Worm (Caenorhabditis elegans) whole organism, L1 larva: ENCODE data around the gene nlp-5.

Source experiments
- C16A3.4 ChIP-seq: fragments of 150-350 bp; optimal IDR thresholded peaks from 2 replicates; lab custom pipeline; 2014; ENCODE audit warnings: missing biosample characterization, missing genetic modification characterization
- aha-1 ChIP-seq: fragments of 150-350 bp; optimal IDR thresholded peaks from 2 replicates; lab custom pipeline; 2014; ENCODE audit warnings: missing biosample characterization, missing genetic modification characterization
- alr-1 ChIP-seq: fragments of 200-800 bp; sonication (Bioruptor generic); optimal IDR thresholded peaks from 2 replicates; lab custom pipeline; 2018; ENCODE audit warnings: borderline replicate concordance, mild to moderate bottlenecking, missing genetic modification characterization, missing compliant biosample characterization
- ama-1 ChIP-seq: fragments of 150-350 bp; optimal IDR thresholded peaks from 2 replicates; lab custom pipeline; 2014
- blmp-1 ChIP-seq: fragments of 150-350 bp; optimal IDR thresholded peaks from 2 replicates; lab custom pipeline; 2014; ENCODE audit warnings: missing biosample characterization, missing genetic modification characterization
- ceh-63 ChIP-seq: fragments of 200-800 bp; sonication (Bioruptor generic); optimal IDR thresholded peaks from 2 replicates; lab custom pipeline; 2018; ENCODE audit warnings: mild to moderate bottlenecking, missing genetic modification characterization, missing compliant biosample characterization
- ceh-88 ChIP-seq: fragments of 200-800 bp; sonication (Bioruptor generic); IDR thresholded peaks from 2 replicates; pipeline ENCODE4 v1.3.6; 2022; ENCODE audit warnings: missing genetic modification characterization, missing compliant biosample characterization
- egl-27 ChIP-seq, 2 experiments: fragments of 150-350 bp in 1 of 2; sonication (generic microtip); optimal IDR thresholded peaks; 3 replicates each; lab custom pipeline; 2017 to 2018; ENCODE audit warnings: missing biosample characterization in 2 of 2, missing genetic modification characterization in 2 of 2, missing genetic modification reagents in 2 of 2
- elt-2 ChIP-seq: sonication (generic microtip); optimal IDR thresholded peaks from 2 replicates; lab custom pipeline; 2016; ENCODE audit warnings: missing genetic modification characterization, mild to moderate bottlenecking, inconsistent platforms, missing compliant biosample characterization, missing genetic modification reagents
- fkh-10 ChIP-seq: sonication (generic microtip); optimal IDR thresholded peaks from 2 replicates; lab custom pipeline; 2017; ENCODE audit warnings: missing biosample characterization, missing genetic modification reagents, missing genetic modification characterization
- grh-1 ChIP-seq: fragments of 200-800 bp; sonication (Bioruptor generic); IDR thresholded peaks from 2 replicates; pipeline ENCODE4 v1.3.6; 2022; ENCODE audit warnings: missing genetic modification reagents, missing genetic modification characterization, missing compliant biosample characterization
- jun-1 ChIP-seq: fragments of 150-350 bp; optimal IDR thresholded peaks from 2 replicates; lab custom pipeline; 2014; ENCODE audit warnings: missing biosample characterization, missing genetic modification reagents, missing genetic modification characterization
- lin-14 ChIP-seq: fragments of 200-800 bp; sonication (Bioruptor generic); optimal IDR thresholded peaks from 2 replicates; lab custom pipeline; 2018; ENCODE audit warnings: mild to moderate bottlenecking, missing genetic modification characterization, moderate library complexity, missing compliant biosample characterization
- lin-35 ChIP-seq, 2 experiments: fragments of 150-350 bp; optimal IDR thresholded peaks; 2 replicates each; lab custom pipeline; 2014; ENCODE audit warnings: missing biosample characterization in 2 of 2, missing genetic modification characterization in 2 of 2, missing genetic modification reagents in 2 of 2
- lsy-2 ChIP-seq, 2 experiments: fragments of 150-350 bp; optimal IDR thresholded peaks; 2 replicates each; lab custom pipeline; 2014; ENCODE audit warnings: missing biosample characterization in 2 of 2, missing genetic modification characterization in 2 of 2
- mab-9 ChIP-seq: fragments of 200-800 bp; sonication (Bioruptor generic); IDR thresholded peaks from 2 replicates; pipeline ENCODE4 v1.3.6; 2022; ENCODE audit warnings: missing genetic modification reagents, missing genetic modification characterization, missing compliant biosample characterization
- mef-2 ChIP-seq: fragments of 150-350 bp; optimal IDR thresholded peaks from 2 replicates; lab custom pipeline; 2014; ENCODE audit warnings: missing biosample characterization, missing genetic modification characterization
- nhr-19 ChIP-seq: fragments of 200-800 bp; sonication (Bioruptor generic); conservative IDR thresholded peaks from 2 replicates; pipeline ENCODE4 v1.3.6; 2022; ENCODE audit warnings: missing genetic modification characterization, missing compliant biosample characterization
- nhr-20 ChIP-seq: sonication (generic microtip); optimal IDR thresholded peaks from 2 replicates; lab custom pipeline; 2016; ENCODE audit warnings: mild to moderate bottlenecking, missing genetic modification characterization, missing compliant biosample characterization
- nhr-237 ChIP-seq: fragments of 150-350 bp; optimal IDR thresholded peaks from 2 replicates; lab custom pipeline; 2014; ENCODE audit warnings: missing biosample characterization, missing genetic modification characterization
- nhr-47 ChIP-seq: sonication (generic microtip); optimal IDR thresholded peaks from 2 replicates; lab custom pipeline; 2016; ENCODE audit warnings: mild to moderate bottlenecking, missing genetic modification characterization, moderate library complexity, missing compliant biosample characterization
- nhr-71 ChIP-seq: sonication (generic microtip); optimal IDR thresholded peaks from 2 replicates; lab custom pipeline; 2016; ENCODE audit warnings: mild to moderate bottlenecking, missing genetic modification characterization, moderate library complexity, missing compliant biosample characterization
- nhr-77 ChIP-seq: fragments of 150-350 bp; optimal IDR thresholded peaks from 2 replicates; lab custom pipeline; 2014; ENCODE audit warnings: missing biosample characterization, missing genetic modification characterization
- nhr-84 ChIP-seq: sonication (generic microtip); optimal IDR thresholded peaks from 2 replicates; lab custom pipeline; 2017; ENCODE audit warnings: missing biosample characterization, missing genetic modification characterization
- pqm-1 ChIP-seq: sonication (generic microtip); optimal IDR thresholded peaks from 3 replicates; lab custom pipeline; 2017; ENCODE audit warnings: missing biosample characterization, missing genetic modification characterization
- skn-1 ChIP-seq: fragments of 150-350 bp; optimal IDR thresholded peaks from 2 replicates; lab custom pipeline; 2014; ENCODE audit warnings: missing biosample characterization, missing genetic modification characterization
- snu-23 ChIP-seq: sonication (generic microtip); optimal IDR thresholded peaks from 2 replicates; lab custom pipeline; 2016; ENCODE audit warnings: missing genetic modification characterization, missing compliant biosample characterization
- sptf-1 ChIP-seq: fragments of 150-350 bp; optimal IDR thresholded peaks from 2 replicates; lab custom pipeline; 2014; ENCODE audit warnings: missing biosample characterization, missing genetic modification characterization
- tlp-1 ChIP-seq: fragments of 150-350 bp; optimal IDR thresholded peaks from 2 replicates; lab custom pipeline; 2014; ENCODE audit warnings: missing biosample characterization, missing genetic modification characterization
- unc-130 ChIP-seq: fragments of 150-350 bp; optimal IDR thresholded peaks from 2 replicates; lab custom pipeline; 2017; ENCODE audit warnings: missing biosample characterization, missing genetic modification characterization, inconsistent platforms
- unc-62 ChIP-seq: fragments of 150-350 bp; optimal IDR thresholded peaks from 2 replicates; lab custom pipeline; 2014; ENCODE audit warnings: missing biosample characterization, missing genetic modification reagents, missing genetic modification characterization
- ztf-4 ChIP-seq: fragments of 150-350 bp; optimal IDR thresholded peaks from 2 replicates; lab custom pipeline; 2014; ENCODE audit warnings: missing biosample characterization, missing genetic modification characterization

nlp-5 gene

DNA sequence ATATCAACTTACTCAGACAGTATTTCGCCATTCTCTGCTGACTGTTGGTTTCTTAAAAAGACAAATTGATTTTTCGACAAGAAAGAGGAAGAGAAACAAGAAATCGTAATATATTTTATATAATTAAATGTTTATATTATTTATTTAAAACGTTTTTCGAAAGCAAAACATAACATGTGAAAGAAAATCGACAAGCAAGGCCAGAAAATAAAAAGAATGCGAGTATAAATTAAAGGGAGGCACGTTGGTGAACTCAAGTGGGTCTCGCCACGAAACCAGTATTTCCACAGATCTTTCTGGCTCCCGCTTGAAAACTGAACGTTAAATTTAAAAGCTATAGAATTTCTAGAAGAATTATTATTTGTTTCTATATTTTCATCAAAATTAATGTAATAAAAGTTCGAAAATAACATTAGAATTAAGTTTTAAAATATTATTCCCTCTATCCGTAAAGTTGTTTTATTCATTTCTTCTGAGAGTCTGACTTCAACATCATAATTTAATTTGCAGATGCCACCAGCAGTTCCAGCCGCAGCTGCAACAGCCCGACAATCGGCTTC is 45.0 kb downstream of the nlp-5 start, which contains the start of the genes nst-1 and cct-4 (continued):
- no peak for TF ChIP-seq mef-2
- TF ChIP-seq unc-62 (GFP tag; lab: Kevin White, UChicago), result no peak
- TF ChIP-seq lin-14 (GFP tag; lab: Kevin White, UChicago), result no peak
- no peak for TF ChIP-seq tlp-1 (tag; lab: Kevin White, UChicago)
- TF ChIP-seq nhr-20, result no peak
- no peak for TF ChIP-seq nhr-77 (tag; lab: Kevin White, UChicago)
- TF ChIP-seq nhr-47 (tag; lab: Kevin White, UChicago), result no peak
- no peak for TF ChIP-seq nhr-84 (tag; lab: Kevin White, UChicago)
- TF ChIP-seq nhr-237 (tag; lab: Kevin White, UChicago), result no peak
- TF ChIP-seq C16A3.4, result peak; percentile 17
- TF ChIP-seq unc-130 (tag; lab: Kevin White, UChicago), result no peak
- no peak for TF ChIP-seq sptf-1 (tag; lab: Kevin White, UChicago)
- peak; percentile 47 to 49 for TF ChIP-seq lin-35 (GFP tag; optimal IDR thresholded peaks at IDR 0.05; lab: Kevin White, UChicago)
- peak; percentile 17 for TF ChIP-seq blmp-1 (tag; lab: Kevin White, UChicago)
- peak; percentile 36 to 67 for TF ChIP-seq lsy-2 (tag; optimal IDR thresholded peaks at IDR 0.05; lab: Kevin White, UChicago)
- peak; percentile 21 for TF ChIP-seq snu-23
- no peak for TF ChIP-seq pqm-1 (tag; lab: Kevin White, UChicago)
- no peak for TF ChIP-seq nhr-19
- no peak for TF ChIP-seq aha-1 (tag; lab: Kevin White, UChicago)
- TF ChIP-seq mab-9, result no peak
- no peak for TF ChIP-seq ceh-88 (GFP tag; lab: Robert Waterston, UW)
- TF ChIP-seq alr-1 (tag; lab: Kevin White, UChicago), result no peak
- TF ChIP-seq egl-27 (tag; optimal IDR thresholded peaks at IDR 0.05; lab: Kevin White, UChicago), result no peak
- TF ChIP-seq jun-1, result no peak
- TF ChIP-seq nhr-71 (tag; lab: Kevin White, UChicago), result peak; percentile 12
- TF ChIP-seq grh-1 (GFP tag; lab: Robert Waterston, UW), result no peak
- no peak for TF ChIP-seq elt-2 (tag; lab: Kevin White, UChicago)
- no peak for TF ChIP-seq ceh-63 (GFP tag; lab: Kevin White, UChicago)
- peak; percentile 18 for TF ChIP-seq skn-1 (tag; lab: Kevin White, UChicago)
- no peak for TF ChIP-seq fkh-10 (GFP tag; lab: Kevin White, UChicago)
- no peak for TF ChIP-seq ztf-4 (tag; lab: Kevin White, UChicago)

DNA sequence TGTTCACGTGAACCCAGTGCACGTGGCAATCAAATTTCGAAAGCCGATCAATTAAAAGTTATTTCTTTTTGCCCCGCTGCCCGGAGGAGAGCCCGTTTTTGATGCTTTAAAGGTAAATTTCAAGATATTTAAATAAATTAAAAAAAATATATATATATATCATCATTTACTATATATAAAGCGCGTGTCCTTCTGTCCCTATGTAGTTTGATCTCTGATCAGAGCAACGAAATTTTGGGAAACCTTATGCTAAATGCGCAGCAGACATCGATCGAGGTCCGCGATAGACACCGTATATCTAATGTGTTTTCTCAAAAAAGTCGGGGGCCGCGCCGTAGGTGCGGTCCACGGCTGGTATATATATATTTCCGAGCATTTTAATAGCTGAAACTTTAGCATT is 47.6 kb downstream of the nlp-5 start:
- peak; percentile 35 for TF ChIP-seq ama-1 (lab: Kevin White, UChicago)
